Fruit fly (Drosophila melanogaster): Measurements from ENCODE around the gene TotE.
A peak's percentile ranks its signal among the peaks of the same experiment; 100 is the strongest.

TotE gene

DNA sequence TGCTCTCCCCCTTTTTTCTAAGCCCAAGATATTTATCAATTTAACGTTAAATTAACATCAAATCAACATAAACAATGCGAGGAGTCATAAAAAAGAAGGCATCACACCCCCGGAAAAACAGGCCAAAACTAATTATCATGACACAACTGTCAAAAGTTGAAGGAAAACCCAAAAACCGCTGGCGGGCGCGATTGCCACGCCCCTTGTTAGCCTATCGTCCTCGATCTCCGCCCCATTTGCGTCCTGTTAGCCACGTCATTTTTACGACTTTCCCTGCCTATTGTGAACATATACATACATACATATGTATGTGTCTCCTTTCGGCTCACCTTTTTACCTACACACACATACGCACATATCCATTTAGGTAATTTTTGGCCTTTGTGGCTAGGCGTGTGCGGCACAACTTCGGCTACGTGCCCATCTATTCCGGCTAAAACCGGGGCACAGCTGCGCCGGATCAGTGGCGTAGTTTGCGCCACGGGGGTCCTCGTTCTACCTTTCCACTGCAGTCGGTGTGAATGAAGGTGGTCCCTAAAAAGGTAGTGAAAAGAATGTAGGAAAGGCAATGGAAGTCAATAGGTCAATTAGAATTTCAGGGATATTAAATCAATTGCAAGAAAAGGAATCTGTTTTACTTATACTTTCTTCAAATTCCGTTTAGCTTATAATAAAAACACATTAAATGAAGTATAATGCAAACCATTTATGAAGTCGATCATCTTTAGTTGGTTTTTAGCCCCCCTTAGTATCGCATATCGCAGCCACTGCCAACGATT, 46.6 kb downstream of the TotE start (continued):
- TF ChIP-seq CG34422 (GFP tag; IDR thresholded peaks at IDR 0.05) (0 out of 3 replicates have a peak, but pooled peaks have one; percentile 20), CG12219 (GFP tag; optimal IDR thresholded peaks at IDR 0.05) (peak; percentile 13), Hmr (GFP tag; optimal IDR thresholded peaks at IDR 0.05) (peak; percentile 35), CG3995 (GFP tag; optimal IDR thresholded peaks at IDR 0.05) (no peak), caup (GFP tag; optimal IDR thresholded peaks at IDR 0.05; ENCODE audit: severe bottlenecking) (no peak), CG10431 (GFP tag; optimal IDR thresholded peaks at IDR 0.05) (no peak), ind (GFP tag; optimal IDR thresholded peaks at IDR 0.05) (peak; percentile 40), CG7357 (GFP tag; IDR thresholded peaks at IDR 0.05) (no peak), corto (GFP tag; optimal IDR thresholded peaks at IDR 0.05) (no peak), CG9437 (GFP tag; optimal IDR thresholded peaks at IDR 0.05) (peak; percentile 36), ewg (GFP tag; optimal IDR thresholded peaks at IDR 0.05) (peak; percentile 26), ci (GFP tag; IDR thresholded peaks at IDR 0.05) (no peak), phol (tag; optimal IDR thresholded peaks at IDR 0.05) (peak; percentile 70), tin (GFP tag; optimal IDR thresholded peaks at IDR 0.05) (peak; percentile 28), H2.0 (GFP tag; IDR thresholded peaks at IDR 0.05) (no peak), CG17829 (tag; optimal IDR thresholded peaks at IDR 0.05) (peak; percentile 35), CG15073 (GFP tag; optimal IDR thresholded peaks at IDR 0.05) (no peak), CG15696 (tag; optimal IDR thresholded peaks at IDR 0.05) (peak; percentile 54), pnt (GFP tag; optimal IDR thresholded peaks at IDR 0.05) (peak; percentile 58), nau (GFP tag; optimal IDR thresholded peaks at IDR 0.05) (peak; percentile 39), sima (GFP tag; optimal IDR thresholded peaks at IDR 0.05) (no peak), CG11398 (GFP tag; optimal IDR thresholded peaks at IDR 0.05) (peak; percentile 53), ham (GFP tag; IDR thresholded peaks at IDR 0.05) (no peak), CG16779 (GFP tag; IDR thresholded peaks at IDR 0.05) (no peak), CG31365 (tag; optimal IDR thresholded peaks at IDR 0.05) (no peak), Meics (GFP tag; optimal IDR thresholded peaks at IDR 0.05) (peak; percentile 51), Awh (GFP tag; IDR thresholded peaks at IDR 0.05) (no peak), CG32772 (GFP tag; IDR thresholded peaks at IDR 0.05) (no peak), CG10959 (GFP tag; IDR thresholded peaks at IDR 0.05) (no peak), bigmax (GFP tag; optimal IDR thresholded peaks at IDR 0.05) (no peak), CG18764 (GFP tag; optimal IDR thresholded peaks at IDR 0.05) (peak; percentile 4), dpn (GFP tag; optimal IDR thresholded peaks at IDR 0.05) (peak; percentile 42 to 64), CG31388 (GFP tag; optimal IDR thresholded peaks at IDR 0.05) (no peak), gce (GFP tag; IDR thresholded peaks at IDR 0.05) (no peak), Jarid2 (GFP tag; optimal IDR thresholded peaks at IDR 0.05) (no peak), bcd (GFP tag; optimal IDR thresholded peaks at IDR 0.05) (peak; percentile 32), CG13296 (GFP tag; optimal IDR thresholded peaks at IDR 0.05) (no peak), CG17186 (GFP tag; optimal IDR thresholded peaks at IDR 0.05) (peak; percentile 11), insv (GFP tag; optimal IDR thresholded peaks at IDR 0.05) (peak in 1 of 2 experiments; percentile 7), bbx (GFP tag; IDR thresholded peaks at IDR 0.05; ENCODE audit: partially characterized antibody) (no peak), Hr78 (GFP tag; optimal IDR thresholded peaks at IDR 0.05) (no peak), TFAM (GFP tag; optimal IDR thresholded peaks at IDR 0.05) (no peak), CG11723 (GFP tag; optimal IDR thresholded peaks at IDR 0.05) (peak; percentile 15), emc (GFP tag; optimal IDR thresholded peaks at IDR 0.05) (no peak), zf30C (GFP tag; optimal IDR thresholded peaks at IDR 0.05) (no peak), D19B (GFP tag; optimal IDR thresholded peaks at IDR 0.05) (peak; percentile 5), CG7372 (GFP tag; IDR thresholded peaks at IDR 0.05) (no peak), CG13424 (tag; optimal IDR thresholded peaks at IDR 0.05) (peak; percentile 58), CG30020 (tag; optimal IDR thresholded peaks at IDR 0.05) (no peak)

Measured in whole organism, embryonic.